Fruit fly (Drosophila melanogaster) whole organism, embryonic: Measurements from ENCODE around the gene Ptp99A.

Experiments used
- Atf-2 ChIP-seq: fragments of 200-800 bp; sonication (Bioruptor generic); optimal IDR thresholded peaks from 2 replicates; lab custom pipeline; 2016; ENCODE audit warnings: missing biosample characterization, missing genetic modification characterization
- Awh ChIP-seq: fragments of 200-800 bp; sonication (Bioruptor generic); IDR thresholded peaks from 2 replicates; pipeline ENCODE4, ENCODE4 v1.3.6; 2022; ENCODE audit warnings: missing biosample characterization, missing genetic modification characterization
- Bteb2 ChIP-seq: fragments of 200-800 bp; sonication (Bioruptor generic); optimal IDR thresholded peaks from 2 replicates; lab custom pipeline; 2016; ENCODE audit warnings: missing biosample characterization, missing genetic modification characterization
- CG11456 ChIP-seq: fragments of 200-800 bp; sonication (Bioruptor generic); IDR thresholded peaks from 3 replicates; pipeline ENCODE4 v1.3.6; 2022; ENCODE audit warnings: missing biosample characterization, missing genetic modification characterization
- CG11696 ChIP-seq: fragments of 200-800 bp; sonication (Bioruptor generic); IDR thresholded peaks from 2 replicates; pipeline ENCODE4 v1.3.6; 2022; ENCODE audit warnings: missing biosample characterization, missing genetic modification characterization
- CG12236 ChIP-seq: fragments of 200-800 bp; sonication (Bioruptor generic); optimal IDR thresholded peaks from 2 replicates; lab custom pipeline; 2016; ENCODE audit warnings: missing biosample characterization, missing genetic modification characterization
- CG13894 ChIP-seq: fragments of 200-800 bp; sonication (Bioruptor generic); optimal IDR thresholded peaks from 3 replicates; lab custom pipeline; 2018; ENCODE audit warnings: missing biosample characterization, mild to moderate bottlenecking, missing genetic modification characterization, moderate library complexity
- CG1529 ChIP-seq: fragments of 200-800 bp; sonication (Bioruptor generic); optimal IDR thresholded peaks from 3 replicates; lab custom pipeline; 2018; ENCODE audit warnings: missing biosample characterization, missing genetic modification characterization
- CG1647 ChIP-seq: fragments of 200-800 bp; sonication (Bioruptor generic); optimal IDR thresholded peaks from 3 replicates; lab custom pipeline; 2016; ENCODE audit warnings: missing biosample characterization, missing genetic modification characterization
- CG17186 ChIP-seq: fragments of 200-800 bp; sonication (Bioruptor generic); optimal IDR thresholded peaks from 3 replicates; lab custom pipeline; 2017; ENCODE audit warnings: missing biosample characterization, missing genetic modification reagents, missing genetic modification characterization
- CG2116 ChIP-seq: fragments of 200-800 bp; sonication (Bioruptor generic); optimal IDR thresholded peaks from 3 replicates; lab custom pipeline; 2018; ENCODE audit warnings: missing biosample characterization, mild to moderate bottlenecking, missing genetic modification characterization
- CG3838 ChIP-seq: fragments of 200-800 bp; sonication (Bioruptor generic); optimal IDR thresholded peaks from 3 replicates; lab custom pipeline; 2016; ENCODE audit warnings: missing biosample characterization, missing genetic modification characterization
- CG3995 ChIP-seq: fragments of 200-800 bp; sonication (Bioruptor generic); optimal IDR thresholded peaks from 3 replicates; lab custom pipeline; 2016; ENCODE audit warnings: missing biosample characterization, missing genetic modification characterization
- CG4730 ChIP-seq: fragments of 200-800 bp; sonication (Bioruptor generic); IDR thresholded peaks from 2 replicates; pipeline ENCODE4 v1.3.6; 2022; ENCODE audit warnings: missing biosample characterization, missing genetic modification characterization
- CG8089 ChIP-seq: fragments of 200-800 bp; sonication (Bioruptor generic); optimal IDR thresholded peaks from 3 replicates; lab custom pipeline; 2016; ENCODE audit warnings: missing biosample characterization, missing genetic modification characterization
- CG8478 ChIP-seq: fragments of >200 bp; optimal IDR thresholded peaks from 2 replicates; lab custom pipeline; 2018
- CG9609 ChIP-seq: fragments of 200-800 bp; sonication (Bioruptor generic); optimal IDR thresholded peaks from 3 replicates; lab custom pipeline; 2016; ENCODE audit warnings: missing biosample characterization, missing genetic modification characterization
- CG9727 ChIP-seq: fragments of 200-800 bp; sonication (Bioruptor generic); optimal IDR thresholded peaks from 3 replicates; lab custom pipeline; 2017; ENCODE audit warnings: missing biosample characterization, mild to moderate bottlenecking, missing genetic modification characterization
- D19A ChIP-seq: fragments of 200-800 bp; optimal IDR thresholded peaks from 3 replicates; lab custom pipeline; 2019; ENCODE audit warnings: missing biosample characterization, mild to moderate bottlenecking, missing genetic modification characterization, moderate library complexity
- Doc2 ChIP-seq: fragments of 200-800 bp; sonication (Bioruptor generic); IDR thresholded peaks from 2 replicates; pipeline ENCODE4 v1.3.6; 2022; ENCODE audit warnings: missing biosample characterization, missing genetic modification characterization
- Fer1 ChIP-seq: fragments of 200-800 bp; sonication (Bioruptor generic); optimal IDR thresholded peaks from 2 replicates; lab custom pipeline; 2017; ENCODE audit warnings: missing biosample characterization, mild to moderate bottlenecking, missing genetic modification characterization
- H15 ChIP-seq: fragments of 200-800 bp; sonication (Bioruptor generic); IDR thresholded peaks from 3 replicates; pipeline ENCODE4 v1.3.6; 2022; ENCODE audit warnings: missing biosample characterization, missing genetic modification characterization
- HHEX ChIP-seq: fragments of 200-800 bp; sonication (Bioruptor generic); optimal IDR thresholded peaks from 3 replicates; lab custom pipeline; 2017; ENCODE audit warnings: missing biosample characterization, mild to moderate bottlenecking, missing genetic modification characterization, missing genetic modification reagents
- Pdp1 ChIP-seq, 2 experiments: fragments of 200-800 bp; sonication (Bioruptor generic); optimal IDR thresholded peaks; 3 replicates each; lab custom pipeline; 2016; ENCODE audit warnings: missing biosample characterization in 2 of 2, missing genetic modification characterization in 2 of 2, mild to moderate bottlenecking in 1 of 2, moderate library complexity in 1 of 2
- Ptx1 ChIP-seq: fragments of 200-800 bp; sonication (Bioruptor generic); IDR thresholded peaks from 2 replicates; pipeline ENCODE4 v1.3.6; 2022; ENCODE audit warnings: missing biosample characterization, missing genetic modification characterization
- Rx ChIP-seq: fragments of 200-800 bp; sonication (Bioruptor generic); IDR thresholded peaks from 2 replicates; pipeline ENCODE4 v1.3.6; 2022; ENCODE audit warnings: missing biosample characterization, missing genetic modification characterization
- Taf1 ChIP-seq: fragments of 200-800 bp; sonication (Bioruptor generic); IDR thresholded peaks from 2 replicates; pipeline ENCODE4 v1.3.6; 2022; ENCODE audit warnings: missing biosample characterization, missing genetic modification characterization
- Tbp ChIP-seq: fragments of >200 bp; optimal IDR thresholded peaks from 2 replicates; lab custom pipeline; 2018; ENCODE audit warnings: missing biosample characterization, missing genetic modification characterization
- abd-A ChIP-seq: fragments of 200-800 bp; sonication (Bioruptor generic); optimal IDR thresholded peaks from 3 replicates; lab custom pipeline; 2019; ENCODE audit warnings: missing biosample characterization, mild to moderate bottlenecking, missing genetic modification characterization, moderate library complexity
- aop ChIP-seq: fragments of 200-800 bp; sonication (Bioruptor generic); IDR thresholded peaks from 2 replicates; pipeline ENCODE4 v1.3.6; 2022; ENCODE audit warnings: missing biosample characterization, missing genetic modification characterization
- bowl ChIP-seq: fragments of 200-800 bp; sonication (Bioruptor generic); IDR thresholded peaks from 2 replicates; pipeline ENCODE4 v1.3.6; 2022; ENCODE audit warnings: missing biosample characterization, missing genetic modification characterization
- br ChIP-seq: fragments of >200 bp; optimal IDR thresholded peaks from 2 replicates; lab custom pipeline; 2017
- btn ChIP-seq: fragments of 200-800 bp; sonication (Bioruptor generic); optimal IDR thresholded peaks from 2 replicates; lab custom pipeline; 2016; ENCODE audit warnings: missing biosample characterization, missing genetic modification characterization
- cad ChIP-seq: fragments of >200 bp; optimal IDR thresholded peaks from 2 replicates; lab custom pipeline; 2017; ENCODE audit warnings: missing biosample characterization, missing genetic modification characterization
- crol ChIP-seq: fragments of 200-800 bp; sonication (Bioruptor generic); IDR thresholded peaks from 2 replicates; pipeline ENCODE4 v1.3.6; 2022; ENCODE audit warnings: missing biosample characterization, missing genetic modification characterization
- dmrt99B ChIP-seq: fragments of 200-800 bp; sonication (Bioruptor generic); optimal IDR thresholded peaks from 2 replicates; lab custom pipeline; 2018; ENCODE audit warnings: missing biosample characterization, mild to moderate bottlenecking, missing genetic modification characterization, moderate library complexity
- gce ChIP-seq: fragments of 200-800 bp; sonication (Bioruptor generic); IDR thresholded peaks from 3 replicates; pipeline ENCODE4 v1.3.6; 2022; ENCODE audit warnings: missing biosample characterization, missing genetic modification characterization
- gem ChIP-seq: fragments of 200-800 bp; sonication (Bioruptor generic); optimal IDR thresholded peaks from 2 replicates; lab custom pipeline; 2019; ENCODE audit warnings: missing biosample characterization, mild to moderate bottlenecking, missing genetic modification characterization, moderate library complexity
- ind ChIP-seq: fragments of 200-800 bp; sonication (Bioruptor generic); optimal IDR thresholded peaks from 3 replicates; lab custom pipeline; 2016; ENCODE audit warnings: missing biosample characterization, missing genetic modification characterization
- jing ChIP-seq: fragments of 200-800 bp; sonication (Bioruptor generic); optimal IDR thresholded peaks from 2 replicates; lab custom pipeline; 2018; ENCODE audit warnings: missing biosample characterization, mild to moderate bottlenecking, missing genetic modification characterization
- klu ChIP-seq: fragments of 200-800 bp; sonication (Bioruptor generic); IDR thresholded peaks from 2 replicates; pipeline ENCODE4 v1.3.6; 2022; ENCODE audit warnings: missing biosample characterization, missing genetic modification characterization
- lmd ChIP-seq: fragments of 200-800 bp; sonication (Bioruptor generic); IDR thresholded peaks from 2 replicates; pipeline ENCODE4 v1.3.6; 2022; ENCODE audit warnings: missing biosample characterization, missing genetic modification characterization
- nau ChIP-seq: fragments of 200-800 bp; sonication (Bioruptor generic); optimal IDR thresholded peaks from 3 replicates; lab custom pipeline; 2017; ENCODE audit warnings: missing biosample characterization, mild to moderate bottlenecking, missing genetic modification characterization, missing genetic modification reagents
- peb ChIP-seq: fragments of 200-800 bp; sonication (Bioruptor generic); IDR thresholded peaks from 2 replicates; pipeline ENCODE4 v1.3.6; 2022; ENCODE audit warnings: missing biosample characterization, missing genetic modification characterization
- salm ChIP-seq: fragments of 200-800 bp; sonication (Bioruptor generic); optimal IDR thresholded peaks from 2 replicates; lab custom pipeline; 2018; ENCODE audit warnings: missing biosample characterization, mild to moderate bottlenecking, missing genetic modification characterization
- sc ChIP-seq, 3 experiments: fragments of >200 bp in 2 of 3; fragments of 200-800 bp in 1 of 3; sonication (Bioruptor generic) in 1 of 3; optimal IDR thresholded peaks; 2 replicates in 2 of 3; 3 replicates in 1 of 3; lab custom pipeline; 2017; ENCODE audit warnings: mild to moderate bottlenecking in 1 of 3, missing biosample characterization in 1 of 3, missing genetic modification characterization in 1 of 3, missing genetic modification reagents in 1 of 3
- sd ChIP-seq: fragments of 200-800 bp; sonication (Bioruptor generic); optimal IDR thresholded peaks from 3 replicates; lab custom pipeline; 2018; ENCODE audit warnings: missing biosample characterization, mild to moderate bottlenecking, missing genetic modification characterization, moderate library complexity
- slou ChIP-seq: fragments of 200-800 bp; sonication (Bioruptor generic); optimal IDR thresholded peaks from 3 replicates; lab custom pipeline; 2016; ENCODE audit warnings: missing biosample characterization, missing genetic modification characterization
- ssp ChIP-seq: fragments of 200-800 bp; sonication (Bioruptor generic); IDR thresholded peaks from 2 replicates; pipeline ENCODE4 v1.3.6; 2022; ENCODE audit warnings: missing biosample characterization, missing genetic modification characterization
- stc ChIP-seq: fragments of 200-800 bp; sonication (Bioruptor generic); IDR thresholded peaks from 2 replicates; pipeline ENCODE4 v1.3.6; 2022; ENCODE audit warnings: missing biosample characterization, missing genetic modification characterization
- trh ChIP-seq: fragments of 200-800 bp; sonication (Bioruptor generic); optimal IDR thresholded peaks from 2 replicates; lab custom pipeline; 2016; ENCODE audit warnings: missing biosample characterization, missing genetic modification characterization
- tup ChIP-seq: fragments of 200-800 bp; sonication (Bioruptor generic); optimal IDR thresholded peaks from 2 replicates; lab custom pipeline; 2016; ENCODE audit warnings: missing biosample characterization, mild to moderate bottlenecking, missing genetic modification characterization, moderate library complexity
- z ChIP-seq: fragments of 200-800 bp; sonication (Bioruptor generic); IDR thresholded peaks from 3 replicates; pipeline ENCODE4 v1.3.6; 2022; ENCODE audit warnings: missing biosample characterization, missing genetic modification characterization

Ptp99A gene

DNA sequence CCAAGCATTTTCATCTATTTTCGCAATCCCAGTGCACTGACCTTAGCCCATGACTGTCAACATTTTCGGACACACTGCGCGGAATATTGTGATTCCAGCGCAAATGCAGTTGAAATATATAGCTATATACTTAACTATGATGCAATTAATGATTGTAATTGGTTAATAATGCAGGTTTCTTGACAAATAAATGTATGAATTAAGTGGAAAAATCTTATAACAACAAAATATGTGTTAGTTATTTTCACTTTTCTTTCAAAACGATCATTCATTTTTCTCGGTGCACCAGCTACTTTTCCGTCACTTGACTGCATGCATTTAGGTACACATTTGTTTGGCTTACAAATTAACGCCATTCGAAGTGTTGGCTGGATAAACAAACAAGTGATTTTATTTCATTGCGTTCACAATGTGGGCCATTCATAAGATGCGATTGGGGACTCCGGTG lies 81.3 kb downstream of the Ptp99A start (continued):
- TF ChIP-seq crol (GFP tag; lab: Robert Waterston, UW) (no peak), CG9727 (GFP tag; lab: Kevin White, UChicago) (peak; percentile 56), lmd (no peak; the same call in 1 of the 2 replicates), CG8478 (no peak), aop (GFP tag; lab: Robert Waterston, UW) (no peak), Ptx1 (peak; percentile 30; the same call in 1 of the 2 replicates), peb (GFP tag; lab: Robert Waterston, UW) (no peak), salm (peak; percentile 7), trh (GFP tag; lab: Kevin White, UChicago) (peak; percentile 37), CG3995 (GFP tag; lab: Kevin White, UChicago) (no peak), Pdp1 (GFP tag; optimal IDR thresholded peaks at IDR 0.05; lab: Kevin White, UChicago) (peak; percentile 29 to 62), ind (no peak), jing (GFP tag; lab: Kevin White, UChicago) (peak; percentile 65), nau (GFP tag; lab: Kevin White, UChicago) (peak; percentile 49), Taf1 (GFP tag; lab: Robert Waterston, UW) (no peak), CG2116 (no peak), cad (GFP tag; lab: Kevin White, UChicago) (no peak), D19A (peak; percentile 53), klu (GFP tag; lab: Robert Waterston, UW) (no peak), CG13894 (tag; lab: Kevin White, UChicago) (no peak), sc (optimal IDR thresholded peaks at IDR 0.05; lab: Kevin White, UChicago) (no peak), sc (GFP tag; optimal IDR thresholded peaks at IDR 0.05; lab: Kevin White, UChicago) (peak; percentile 48), stc (GFP tag; lab: Robert Waterston, UW) (no peak; the same call in 1 of the 2 replicates), gem (tag; lab: Kevin White, UChicago) (peak; percentile 80), CG9609 (GFP tag; lab: Kevin White, UChicago) (no peak), CG11456 (no peak), Fer1 (GFP tag; lab: Kevin White, UChicago) (no peak), CG1529 (GFP tag; lab: Kevin White, UChicago) (peak; percentile 26), Tbp (GFP tag; lab: Kevin White, UChicago) (no peak), CG3838 (GFP tag; lab: Kevin White, UChicago) (peak; percentile 13), CG1647 (GFP tag; lab: Kevin White, UChicago) (no peak), br (lab: Kevin White, UChicago) (no peak), slou (GFP tag; lab: Kevin White, UChicago) (no peak), H15 (GFP tag; lab: Robert Waterston, UW) (no peak), CG12236 (GFP tag; lab: Kevin White, UChicago) (peak; percentile 12), z (GFP tag; lab: Robert Waterston, UW) (no peak), tup (GFP tag; lab: Kevin White, UChicago) (no peak), btn (no peak), bowl (GFP tag; lab: Robert Waterston, UW) (no peak), CG4730 (GFP tag; lab: Robert Waterston, UW) (no peak), abd-A (no peak), sd (tag; lab: Kevin White, UChicago) (no peak), CG8089 (GFP tag; lab: Kevin White, UChicago) (peak; percentile 14), CG11696 (no peak), Bteb2 (GFP tag; lab: Kevin White, UChicago) (no peak), Atf-2 (GFP tag; lab: Kevin White, UChicago) (no peak), Doc2 (GFP tag; lab: Robert Waterston, UW) (no peak), HHEX (peak; percentile 15), Awh (GFP tag; lab: Robert Waterston, UW) (0 out of 2 replicates have a peak, but pooled peaks have one; percentile 34), gce (GFP tag; lab: Robert Waterston, UW) (no peak), Rx (GFP tag; lab: Robert Waterston, UW) (no peak), ssp (GFP tag; lab: Robert Waterston, UW) (peak; percentile 16; the same call in 1 of the 2 replicates), dmrt99B (tag; lab: Kevin White, UChicago) (peak; percentile 64), CG17186 (GFP tag; lab: Kevin White, UChicago) (no peak)
